Worm (Caenorhabditis elegans) whole organism, early embryonic: ENCODE results near the gene mdt-26.

ENCODE experiments used
- ama-1 ChIP-seq: fragments of 150-350 bp; optimal IDR thresholded peaks from 2 replicates; lab custom pipeline; 2014
- hmbx-1 ChIP-seq: sonication (generic microtip); optimal IDR thresholded peaks from 2 replicates; lab custom pipeline; 2016; ENCODE audit warnings: mild to moderate bottlenecking, missing genetic modification characterization, missing compliant biosample characterization
- hnd-1 ChIP-seq: sonication (generic microtip); optimal IDR thresholded peaks from 2 replicates; lab custom pipeline; 2016; ENCODE audit warnings: missing genetic modification characterization, missing compliant biosample characterization
- pes-1 ChIP-seq: fragments of 200-800 bp; sonication (Bioruptor generic); IDR thresholded peaks from 2 replicates; pipeline ENCODE4 v1.3.6; 2022; ENCODE audit warnings: missing genetic modification reagents, missing genetic modification characterization, missing compliant biosample characterization
- sea-1 ChIP-seq: fragments of 200-800 bp; sonication (Bioruptor generic); conservative IDR thresholded peaks from 2 replicates; pipeline ENCODE4 v1.3.6; 2022; ENCODE audit warnings: missing genetic modification characterization, missing compliant biosample characterization
- tbx-37 ChIP-seq: fragments of 200-800 bp; sonication (Bioruptor generic); conservative IDR thresholded peaks from 2 replicates; pipeline ENCODE4 v1.3.6; 2022; ENCODE audit warnings: missing genetic modification reagents, missing genetic modification characterization, missing compliant biosample characterization

- TF ChIP-seq sea-1 (GFP tag; lab: Robert Waterston, UW), result no peak
- TF ChIP-seq ama-1 (lab: Kevin White, UChicago), result no peak
- no peak for TF ChIP-seq hnd-1 (tag; lab: Kevin White, UChicago)
- TF ChIP-seq pes-1 (GFP tag; lab: Robert Waterston, UW), result no peak
- TF ChIP-seq tbx-37 (GFP tag; lab: Robert Waterston, UW), result no peak
- TF ChIP-seq hmbx-1 (tag; lab: Kevin White, UChicago), result no peak
Observed at ce11 chrII:5665029-5665428, 4.0 kb downstream of the mdt-26 start, which contains the start of gene C25H3.15.
